Fruit fly (Drosophila melanogaster) whole organism, pupa: Measurements from ENCODE around the gene CG14174.

Source experiments
- CG4496 ChIP-seq: fragments of 200-800 bp; sonication (Bioruptor generic); IDR thresholded peaks from 3 replicates; pipeline ENCODE4 v1.3.6; 2022; ENCODE audit warnings: missing biosample characterization, missing genetic modification characterization
- D1 ChIP-seq: fragments of 200-800 bp; sonication (Bioruptor generic); optimal IDR thresholded peaks from 2 replicates; lab custom pipeline; 2018; ENCODE audit warnings: missing biosample characterization, mild to moderate bottlenecking, missing genetic modification characterization, moderate library complexity
- EcR ChIP-seq: fragments of 200-800 bp; sonication (Bioruptor generic); optimal IDR thresholded peaks from 3 replicates; lab custom pipeline; 2019; ENCODE audit warnings: missing biosample characterization, missing genetic modification characterization, mild to moderate bottlenecking, moderate library complexity, missing genetic modification reagents

- peak; percentile 53; the same call in 2 of the 3 replicates for TF ChIP-seq CG4496 (GFP tag; lab: Robert Waterston, UW)
- no peak for TF ChIP-seq D1 (tag; lab: Kevin White, UChicago)
- TF ChIP-seq EcR (GFP tag; lab: Kevin White, UChicago), result no peak
Observed at dm6 chr3L:9764915-9765709, 46.0 kb downstream of the CG14174 start.
